Worm (Caenorhabditis elegans) whole organism, L2 larva: ENCODE data around the gene F20E11.7.

ENCODE experiments used
- R02D3.7 ChIP-seq: fragments of 150-350 bp; optimal IDR thresholded peaks from 2 replicates; lab custom pipeline; 2014; ENCODE audit warnings: missing biosample characterization, missing genetic modification characterization
- aly-2 ChIP-seq: fragments of 150-350 bp; optimal IDR thresholded peaks from 2 replicates; lab custom pipeline; 2014; ENCODE audit warnings: missing biosample characterization, missing genetic modification characterization

DNA sequence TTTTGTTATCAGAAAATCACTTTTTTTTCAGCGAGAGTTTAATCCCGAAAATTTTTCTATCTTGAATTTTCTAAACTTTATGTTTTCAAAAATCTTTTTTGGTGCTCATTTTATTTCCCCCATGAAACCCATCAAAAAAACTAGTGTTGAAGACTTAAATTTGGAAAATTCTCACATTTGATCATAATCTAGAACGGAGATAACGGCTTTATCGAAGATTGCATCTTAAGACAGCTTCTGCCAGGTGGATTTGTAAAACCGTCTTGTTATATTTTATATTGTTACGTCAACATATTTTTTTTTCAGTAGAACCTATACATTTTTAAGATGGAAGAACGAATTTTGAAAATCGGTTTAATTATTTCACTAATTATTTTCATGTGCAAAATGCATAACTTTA, 49.4 kb upstream of the F20E11.7 start, which contains the start of gene T27C5.12:
- TF ChIP-seq aly-2 (tag; lab: Kevin White, UChicago) (no peak), R02D3.7 (no peak)
